Worm (Caenorhabditis elegans) whole organism, L3 larva: Measurements from ENCODE around the gene dnj-9.

Source experiments
- ZK546.5 ChIP-seq: sonication (generic microtip); optimal IDR thresholded peaks from 2 replicates; lab custom pipeline; 2017; ENCODE audit warnings: missing biosample characterization, missing genetic modification characterization
- ama-1 ChIP-seq: fragments of 150-350 bp; optimal IDR thresholded peaks from 2 replicates; lab custom pipeline; 2018
- ceh-28 ChIP-seq: fragments of 150-350 bp; optimal IDR thresholded peaks from 2 replicates; lab custom pipeline; 2014; ENCODE audit warnings: missing biosample characterization, missing genetic modification reagents, missing genetic modification characterization
- ceh-82 ChIP-seq: fragments of 150-350 bp; optimal IDR thresholded peaks from 2 replicates; lab custom pipeline; 2014; ENCODE audit warnings: missing biosample characterization, missing genetic modification characterization
- ceh-9 ChIP-seq: sonication (generic microtip); optimal IDR thresholded peaks from 2 replicates; lab custom pipeline; 2018; ENCODE audit warnings: missing biosample characterization, missing genetic modification characterization
- egl-27 ChIP-seq: sonication (generic microtip); optimal IDR thresholded peaks from 4 replicates; lab custom pipeline; 2017; ENCODE audit warnings: missing biosample characterization, missing genetic modification reagents, missing genetic modification characterization
- egl-5 ChIP-seq: fragments of 150-350 bp; optimal IDR thresholded peaks from 2 replicates; lab custom pipeline; 2017; ENCODE audit warnings: missing biosample characterization, missing genetic modification reagents, missing genetic modification characterization, inconsistent platforms
- elt-1 ChIP-seq: fragments of 150-350 bp; optimal IDR thresholded peaks from 2 replicates; lab custom pipeline; 2014; ENCODE audit warnings: missing biosample characterization, missing genetic modification characterization
- elt-2 ChIP-seq: sonication (generic microtip); optimal IDR thresholded peaks from 2 replicates; lab custom pipeline; 2016; ENCODE audit warnings: missing genetic modification reagents, mild to moderate bottlenecking, missing genetic modification characterization, missing compliant biosample characterization
- elt-3 ChIP-seq, 3 experiments: fragments of 150-350 bp in 1 of 3; sonication (generic microtip) in 2 of 3; optimal IDR thresholded peaks; 2 replicates in 2 of 3; 4 replicates in 1 of 3; lab custom pipeline; 2014 to 2017; ENCODE audit warnings: missing biosample characterization in 3 of 3, missing genetic modification characterization in 3 of 3
- eor-1 ChIP-seq, 2 experiments: fragments of 150-350 bp; optimal IDR thresholded peaks; 2 replicates each; lab custom pipeline; 2014 to 2018; ENCODE audit warnings: missing biosample characterization in 2 of 2, missing genetic modification characterization in 2 of 2
- fkh-2 ChIP-seq: fragments of 150-350 bp; optimal IDR thresholded peaks from 2 replicates; lab custom pipeline; 2014; ENCODE audit warnings: missing biosample characterization, missing genetic modification reagents, missing genetic modification characterization
- hmg-11 ChIP-seq: sonication (generic microtip); optimal IDR thresholded peaks from 2 replicates; lab custom pipeline; 2016; ENCODE audit warnings: missing genetic modification characterization, missing compliant biosample characterization
- lin-15B ChIP-seq: fragments of 150-350 bp; optimal IDR thresholded peaks from 2 replicates; lab custom pipeline; 2014; ENCODE audit warnings: missing biosample characterization, missing genetic modification characterization
- lin-39 ChIP-seq: fragments of 150-350 bp; optimal IDR thresholded peaks from 2 replicates; lab custom pipeline; 2018; ENCODE audit warnings: missing biosample characterization, missing genetic modification reagents, missing genetic modification characterization
- lsy-12 ChIP-seq: sonication (generic microtip); optimal IDR thresholded peaks from 2 replicates; lab custom pipeline; 2016; ENCODE audit warnings: mild to moderate bottlenecking, missing genetic modification characterization, missing compliant biosample characterization
- mdl-1 ChIP-seq: fragments of 150-350 bp; optimal IDR thresholded peaks from 2 replicates; lab custom pipeline; 2014; ENCODE audit warnings: missing biosample characterization, missing genetic modification characterization
- mml-1 ChIP-seq: fragments of 150-350 bp; sonication (generic microtip); optimal IDR thresholded peaks from 3 replicates; lab custom pipeline; 2014; ENCODE audit warnings: missing biosample characterization, missing genetic modification characterization
- nhr-11 ChIP-seq: fragments of 150-350 bp; optimal IDR thresholded peaks from 2 replicates; lab custom pipeline; 2014; ENCODE audit warnings: missing biosample characterization, missing genetic modification characterization
- nhr-237 ChIP-seq: fragments of 150-350 bp; optimal IDR thresholded peaks from 2 replicates; lab custom pipeline; 2014; ENCODE audit warnings: missing biosample characterization, missing genetic modification characterization
- nhr-43 ChIP-seq: sonication (generic microtip); optimal IDR thresholded peaks from 2 replicates; lab custom pipeline; 2016; ENCODE audit warnings: mild to moderate bottlenecking, missing genetic modification characterization, missing compliant biosample characterization; ENCODE audit not compliant: poor library complexity, severe bottlenecking
- nhr-76 ChIP-seq: fragments of 150-350 bp; sonication (generic microtip); optimal IDR thresholded peaks from 5 replicates; lab custom pipeline; 2014; ENCODE audit warnings: missing biosample characterization, missing genetic modification characterization
- nhr-77 ChIP-seq: fragments of 150-350 bp; optimal IDR thresholded peaks from 2 replicates; lab custom pipeline; 2014; ENCODE audit warnings: missing biosample characterization, missing genetic modification characterization
- pha-4 ChIP-seq: fragments of 150-350 bp; optimal IDR thresholded peaks from 2 replicates; lab custom pipeline; 2014; ENCODE audit warnings: missing biosample characterization, missing genetic modification reagents, missing genetic modification characterization
- pqm-1 ChIP-seq: fragments of 150-350 bp; optimal IDR thresholded peaks from 2 replicates; lab custom pipeline; 2017; ENCODE audit warnings: missing biosample characterization, missing genetic modification characterization, inconsistent platforms
- sea-2 ChIP-seq: fragments of 150-350 bp; sonication (generic microtip); optimal IDR thresholded peaks from 4 replicates; lab custom pipeline; 2014; ENCODE audit warnings: missing biosample characterization, missing genetic modification reagents, missing genetic modification characterization
- snpc-4 ChIP-seq: fragments of 150-350 bp; optimal IDR thresholded peaks from 2 replicates; lab custom pipeline; 2014; ENCODE audit warnings: missing biosample characterization, missing genetic modification characterization
- tbx-2 ChIP-seq: sonication (generic microtip); optimal IDR thresholded peaks from 2 replicates; lab custom pipeline; 2016; ENCODE audit warnings: mild to moderate bottlenecking, missing genetic modification characterization, missing compliant biosample characterization
- unc-62 ChIP-seq: fragments of 150-350 bp; sonication (generic microtip); optimal IDR thresholded peaks from 4 replicates; lab custom pipeline; 2014; ENCODE audit warnings: missing biosample characterization, missing genetic modification reagents, missing genetic modification characterization
- ztf-11 ChIP-seq: fragments of 150-350 bp; optimal IDR thresholded peaks from 2 replicates; lab custom pipeline; 2014; ENCODE audit warnings: missing biosample characterization, missing genetic modification characterization
- ztf-4 ChIP-seq: fragments of 150-350 bp; optimal IDR thresholded peaks from 2 replicates; lab custom pipeline; 2014; ENCODE audit warnings: missing biosample characterization, missing genetic modification characterization

Gene dnj-9

DNA sequence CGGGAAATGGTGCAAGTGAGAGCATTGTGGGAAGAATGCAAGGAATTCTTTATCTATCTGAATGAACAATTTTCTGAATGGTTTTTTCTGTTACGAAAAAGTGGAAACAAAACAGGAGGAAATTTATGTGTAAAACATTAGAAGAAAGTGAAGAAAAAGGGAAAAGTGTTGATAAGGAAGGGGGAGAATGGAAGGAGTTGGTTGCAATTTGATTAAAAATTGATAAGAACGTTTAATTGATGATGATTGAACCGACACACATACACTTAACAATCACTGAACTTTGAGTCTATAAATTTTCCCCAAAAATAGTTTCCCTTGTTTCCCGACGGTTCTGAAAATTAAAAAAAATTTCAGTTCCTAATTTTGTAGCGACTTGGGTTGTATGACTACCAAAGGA, 48.9 kb upstream of the dnj-9 start:
- peak; percentile 10 for TF ChIP-seq pha-4
- no peak for TF ChIP-seq ceh-82
- no peak for TF ChIP-seq elt-3 (tag; optimal IDR thresholded peaks at IDR 0.05; lab: Kevin White, UChicago)
- TF ChIP-seq elt-2: peak; percentile 96
- TF ChIP-seq ceh-28 (tag; lab: Kevin White, UChicago): no peak
- TF ChIP-seq pqm-1 (tag; lab: Kevin White, UChicago): peak; percentile 38
- TF ChIP-seq, all 47 proteins: peak for 3

DNA sequence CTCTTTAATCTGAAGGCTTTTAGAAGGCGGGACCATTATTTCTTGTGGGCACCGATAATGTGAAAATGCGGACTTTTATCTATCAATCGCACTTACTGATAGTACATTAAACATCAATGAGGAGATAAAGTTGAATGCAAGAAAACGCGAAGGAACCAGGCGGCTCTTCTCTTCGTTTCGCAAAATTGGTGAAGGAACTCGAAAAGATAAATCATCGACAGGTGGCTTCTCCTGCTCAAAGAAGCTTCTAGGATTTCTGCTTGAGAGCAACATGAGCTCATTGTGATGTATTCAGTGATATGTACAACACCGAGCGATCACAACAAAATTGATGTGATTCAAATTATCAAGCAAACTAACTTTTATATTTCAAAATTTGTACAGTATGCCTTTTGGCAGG, 46.1 kb upstream of the dnj-9 start:
- TF ChIP-seq hmg-11: no peak
- TF ChIP-seq egl-5 (tag; lab: Kevin White, UChicago): peak; percentile 16
- no peak for TF ChIP-seq mdl-1 (tag; lab: Kevin White, UChicago)
- TF ChIP-seq nhr-77: no peak

DNA sequence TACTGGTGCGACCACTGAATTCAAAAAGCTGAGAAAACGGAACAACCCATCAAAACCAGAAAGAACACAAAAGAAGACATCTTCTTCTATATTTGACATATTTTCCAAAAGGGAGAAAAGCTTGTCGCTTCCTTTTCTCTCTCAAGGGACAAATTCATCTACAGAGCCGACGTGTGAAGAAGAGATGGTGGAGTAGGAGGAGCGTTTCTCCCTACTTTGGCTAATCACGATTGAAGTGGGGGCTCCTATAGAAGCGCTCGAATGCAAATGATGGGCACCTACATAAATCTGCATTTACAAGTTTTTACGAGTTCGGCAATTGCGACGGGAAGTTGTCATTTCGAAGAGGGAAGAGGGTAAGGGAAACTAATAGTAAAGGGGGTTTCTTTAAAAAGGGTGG, 45.6 kb upstream of the dnj-9 start:
- TF ChIP-seq ztf-4 (tag; lab: Kevin White, UChicago) (no peak), unc-62 (GFP tag; lab: Kevin White, UChicago) (peak; percentile 41), elt-1 (tag; lab: Kevin White, UChicago) (peak; percentile 34), lin-39 (tag; lab: Kevin White, UChicago) (peak; percentile 36)

DNA sequence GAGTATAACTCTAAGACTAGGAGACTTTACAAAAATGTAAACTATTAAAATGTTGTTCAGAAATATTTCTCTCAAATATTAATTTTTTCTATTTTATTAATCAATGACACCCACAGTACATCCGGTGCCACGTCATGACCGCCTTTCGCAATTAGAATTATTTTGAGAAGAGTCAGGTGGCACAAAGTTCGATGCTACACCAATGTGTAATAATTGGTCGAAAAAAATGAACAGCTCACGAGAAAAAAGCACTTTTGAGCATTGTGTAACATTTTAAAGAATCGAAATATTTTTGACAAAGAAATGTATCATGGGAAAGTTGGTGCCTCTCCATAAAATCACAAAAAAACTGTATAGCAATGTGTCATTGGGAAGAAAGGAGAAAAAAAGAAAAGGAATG, 45.1 kb upstream of the dnj-9 start:
- no peak for TF ChIP-seq egl-27 (tag; lab: Kevin White, UChicago)
- no peak for TF ChIP-seq lin-39 (tag; lab: Kevin White, UChicago)
- TF ChIP-seq sea-2 (GFP tag; lab: Kevin White, UChicago): no peak
- no peak for TF ChIP-seq ceh-82
- TF ChIP-seq tbx-2 (tag; lab: Kevin White, UChicago): no peak
- no peak for TF ChIP-seq nhr-237 (tag; lab: Kevin White, UChicago)
- TF ChIP-seq hmg-11: no peak
- no peak for TF ChIP-seq nhr-76 (tag; lab: Kevin White, UChicago)
- TF ChIP-seq fkh-2 (tag; lab: Kevin White, UChicago): no peak
- no peak for TF ChIP-seq nhr-77
- TF ChIP-seq, all 47 proteins: peak for 0

DNA sequence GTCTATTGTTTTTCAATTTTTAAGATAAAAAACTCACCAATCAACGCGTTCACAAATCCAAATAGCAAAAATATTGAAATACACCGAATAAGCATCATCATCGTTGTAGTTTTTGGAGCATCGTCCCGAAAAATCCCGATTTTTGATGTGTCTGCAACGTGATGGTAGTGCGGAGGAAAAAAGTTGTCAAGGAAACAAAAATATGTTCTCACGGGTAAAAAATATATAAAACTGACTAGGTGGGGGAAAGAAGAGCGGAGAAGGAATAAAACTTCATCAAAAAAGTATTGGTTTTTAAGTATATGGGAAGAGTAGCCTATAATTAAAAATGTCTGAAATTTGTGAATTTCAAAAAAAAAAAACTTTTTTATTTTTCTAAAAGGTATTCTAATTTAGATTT, 39.9 kb upstream of the dnj-9 start, which contains the start of gene rig-6:
rig-6 (minus strand) TSS at position 101 of the 400 bp plus-strand sequence.
- TF ChIP-seq eor-1 (tag; optimal IDR thresholded peaks at IDR 0.05; lab: Kevin White, UChicago) (no peak), ceh-82 (no peak), elt-1 (tag; lab: Kevin White, UChicago) (no peak), ztf-11 (tag; lab: Kevin White, UChicago) (no peak), nhr-11 (tag; lab: Kevin White, UChicago) (no peak), nhr-43 (no peak), snpc-4 (tag; lab: Kevin White, UChicago) (no peak), lsy-12 (tag; lab: Kevin White, UChicago) (no peak), elt-3 (tag; optimal IDR thresholded peaks at IDR 0.05; lab: Kevin White, UChicago) (no peak), egl-27 (tag; lab: Kevin White, UChicago) (no peak), mml-1 (tag; lab: Kevin White, UChicago) (no peak), mdl-1 (tag; lab: Kevin White, UChicago) (no peak), nhr-76 (tag; lab: Kevin White, UChicago) (no peak), ceh-9 (tag; lab: Kevin White, UChicago) (no peak), pha-4 (no peak), ZK546.5 (no peak), ceh-28 (tag; lab: Kevin White, UChicago) (no peak), lin-15B (no peak)

DNA sequence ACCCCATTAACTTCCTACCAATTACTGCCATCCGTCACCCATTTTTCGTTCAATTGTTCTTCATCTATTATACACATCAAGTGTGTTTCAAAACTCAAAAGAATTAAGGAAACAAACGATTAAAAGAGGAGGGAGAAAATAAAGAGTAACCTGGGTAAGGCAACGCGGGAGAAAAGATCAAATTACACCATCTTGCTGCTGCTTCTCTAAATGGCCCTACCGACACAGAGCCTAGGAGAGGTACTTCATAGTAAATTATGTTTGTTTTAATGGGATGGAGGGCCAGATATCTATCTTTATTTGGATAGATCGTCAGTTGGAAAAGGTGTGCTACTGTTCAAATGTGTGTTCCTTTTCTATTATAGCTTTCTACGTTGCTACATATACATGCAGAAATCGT, 36.5 kb upstream of the dnj-9 start:
- TF ChIP-seq mdl-1 (tag; lab: Kevin White, UChicago) (no peak), nhr-11 (tag; lab: Kevin White, UChicago) (no peak), ama-1 (no peak), egl-5 (tag; lab: Kevin White, UChicago) (no peak), snpc-4 (tag; lab: Kevin White, UChicago) (no peak), elt-3 (tag; optimal IDR thresholded peaks at IDR 0.05; lab: Kevin White, UChicago) (no peak), lin-39 (tag; lab: Kevin White, UChicago) (no peak), lin-15B (no peak)
